Fruit fly (Drosophila melanogaster): ENCODE measurements around the gene Mesh1.
A peak's percentile ranks its signal among the peaks of the same experiment; 100 is the strongest.

The Mesh1 gene

dm6 chr3R:29207012-29207656 is 4.8 kb upstream of the Mesh1 start (continued):
- no peak for TF ChIP-seq CG4854 (GFP tag; optimal IDR thresholded peaks at IDR 0.05)
- TF ChIP-seq ssp (GFP tag; IDR thresholded peaks at IDR 0.05), result peak; percentile 52; the same call in 1 of the 2 replicates
- TF ChIP-seq Atf-2 (GFP tag; optimal IDR thresholded peaks at IDR 0.05), result no peak
- TF ChIP-seq CG6175 (GFP tag; IDR thresholded peaks at IDR 0.05), result no peak; the same call in 2 of the 3 replicates
- TF ChIP-seq CG6689 (GFP tag; IDR thresholded peaks at IDR 0.05), result peak; percentile 62; the same call in 1 of the 2 replicates
- TF ChIP-seq Dad (GFP tag; optimal IDR thresholded peaks at IDR 0.05), result no peak
- TF ChIP-seq Antp (GFP tag; optimal IDR thresholded peaks at IDR 0.05), result peak; percentile 13
- no peak for TF ChIP-seq lov (optimal IDR thresholded peaks at IDR 0.05)
- peak; percentile 64; the same call in 1 of the 3 replicates for TF ChIP-seq lov (GFP tag; IDR thresholded peaks at IDR 0.05)
- no peak for TF ChIP-seq maf-S (GFP tag; optimal IDR thresholded peaks at IDR 0.05)
- no peak for TF ChIP-seq trh (GFP tag; optimal IDR thresholded peaks at IDR 0.05)
- no peak for TF ChIP-seq CG11398 (GFP tag; optimal IDR thresholded peaks at IDR 0.05)
- peak; percentile 45 for TF ChIP-seq CG10979 (tag; optimal IDR thresholded peaks at IDR 0.05)
- TF ChIP-seq grn (GFP tag; optimal IDR thresholded peaks at IDR 0.05), result peak; percentile 2
- peak; percentile 80 for TF ChIP-seq slbo (GFP tag; IDR thresholded peaks at IDR 0.05)
- TF ChIP-seq Myb (GFP tag; optimal IDR thresholded peaks at IDR 0.05), result no peak
- TF ChIP-seq CG1792 (GFP tag; optimal IDR thresholded peaks at IDR 0.05), result no peak
- no peak for TF ChIP-seq disco-r (GFP tag; optimal IDR thresholded peaks at IDR 0.05)
- TF ChIP-seq Ssrp (tag; optimal IDR thresholded peaks at IDR 0.05), result peak; percentile 51
- peak; percentile 42 for TF ChIP-seq MTF-1 (GFP tag; optimal IDR thresholded peaks at IDR 0.05; ENCODE audit: borderline replicate concordance)
- peak; percentile 73 for TF ChIP-seq CG10366 (GFP tag; IDR thresholded peaks at IDR 0.05)
- TF ChIP-seq CG18619 (GFP tag; optimal IDR thresholded peaks at IDR 0.05), result peak; percentile 9
- peak; percentile 47 for TF ChIP-seq Chrac-16 (GFP tag; optimal IDR thresholded peaks at IDR 0.05)
- no peak for TF ChIP-seq Hr39 (optimal IDR thresholded peaks at IDR 0.05)
- TF ChIP-seq Lim3 (GFP tag; IDR thresholded peaks at IDR 0.05), result no peak
- TF ChIP-seq luna (GFP tag; optimal IDR thresholded peaks at IDR 0.05), result no peak
- TF ChIP-seq ATbp (GFP tag; optimal IDR thresholded peaks at IDR 0.05), result peak; percentile 39
- TF ChIP-seq sob (GFP tag; IDR thresholded peaks at IDR 0.05), result peak; percentile 75
- peak; percentile 62 for TF ChIP-seq E2f1 (GFP tag; IDR thresholded peaks at IDR 0.05)
- TF ChIP-seq CG31388 (GFP tag; optimal IDR thresholded peaks at IDR 0.05), result no peak
- TF ChIP-seq salm (tag; optimal IDR thresholded peaks at IDR 0.05), result no peak
- TF ChIP-seq CG12659 (GFP tag; optimal IDR thresholded peaks at IDR 0.05), result peak; percentile 57
- TF ChIP-seq CG17568 (GFP tag; optimal IDR thresholded peaks at IDR 0.05), result peak; percentile 23
- peak; percentile 68 for TF ChIP-seq CG5953 (GFP tag; IDR thresholded peaks at IDR 0.05)
- no peak for TF ChIP-seq Poxn (GFP tag; IDR thresholded peaks at IDR 0.05)
- peak; percentile 11 for TF ChIP-seq Six4 (GFP tag; optimal IDR thresholded peaks at IDR 0.05)
- TF ChIP-seq pzg (GFP tag; optimal IDR thresholded peaks at IDR 0.05), result no peak
- no peak for TF ChIP-seq CG15011 (GFP tag; optimal IDR thresholded peaks at IDR 0.05)
- TF ChIP-seq dimm (GFP tag; IDR thresholded peaks at IDR 0.05), result 0 out of 2 replicates have a peak, but pooled peaks have one; percentile 40
- TF ChIP-seq shn (GFP tag; optimal IDR thresholded peaks at IDR 0.05), result no peak
- no peak for TF ChIP-seq CG3995 (GFP tag; optimal IDR thresholded peaks at IDR 0.05)
- TF ChIP-seq Sin3A (optimal IDR thresholded peaks at IDR 0.05), result no peak
- no peak for TF ChIP-seq crp (GFP tag; optimal IDR thresholded peaks at IDR 0.05)
- TF ChIP-seq CG2875 (GFP tag; optimal IDR thresholded peaks at IDR 0.05), result peak; percentile 9
- TF ChIP-seq twi (tag; optimal IDR thresholded peaks at IDR 0.05), result peak; percentile 4
- TF ChIP-seq CG7745 (tag; optimal IDR thresholded peaks at IDR 0.05), result no peak
- peak; percentile 43 for TF ChIP-seq CG4707 (GFP tag; optimal IDR thresholded peaks at IDR 0.05)
- TF ChIP-seq CG11695 (GFP tag; IDR thresholded peaks at IDR 0.05), result peak; percentile 67; the same call in 2 of the 3 replicates
- no peak for TF ChIP-seq Mes4 (GFP tag; optimal IDR thresholded peaks at IDR 0.05)
- no peak for TF ChIP-seq slou (GFP tag; optimal IDR thresholded peaks at IDR 0.05)
- peak; percentile 73 for TF ChIP-seq dmrt99B (tag; optimal IDR thresholded peaks at IDR 0.05)
- no peak for TF ChIP-seq pum (GFP tag; optimal IDR thresholded peaks at IDR 0.05)
